Worm (Caenorhabditis elegans) whole organism, mixed stage, embryonic: Measurements from ENCODE around the gene T16G12.7.

ENCODE experiments used
- blmp-1 ChIP-seq: fragments of 150-350 bp; optimal IDR thresholded peaks from 2 replicates; lab custom pipeline; 2014; ENCODE audit warnings: missing biosample characterization, missing genetic modification characterization
- drap-1 ChIP-seq: fragments of 200-800 bp; sonication (Bioruptor generic); optimal IDR thresholded peaks from 3 replicates; lab custom pipeline; 2018; ENCODE audit warnings: mild to moderate bottlenecking, missing genetic modification characterization, missing compliant biosample characterization
- elt-1 ChIP-seq: sonication (generic microtip); optimal IDR thresholded peaks from 2 replicates; lab custom pipeline; 2017; ENCODE audit warnings: missing genetic modification characterization, mild to moderate bottlenecking, missing compliant biosample characterization, antibody characterized with exemption, moderate library complexity, borderline replicate concordance; ENCODE audit not compliant: insufficient read depth
- lin-13 ChIP-seq: fragments of 150-350 bp; optimal IDR thresholded peaks from 2 replicates; lab custom pipeline; 2014; ENCODE audit warnings: missing biosample characterization, missing genetic modification characterization
- mep-1 ChIP-seq: fragments of 150-350 bp; optimal IDR thresholded peaks from 2 replicates; lab custom pipeline; 2017; ENCODE audit warnings: missing biosample characterization, missing genetic modification reagents, missing genetic modification characterization, inconsistent platforms
- mls-2 ChIP-seq: sonication (generic microtip); optimal IDR thresholded peaks from 2 replicates; lab custom pipeline; 2016; ENCODE audit warnings: mild to moderate bottlenecking, missing genetic modification characterization, moderate library complexity, missing compliant biosample characterization
- nhr-2 ChIP-seq: fragments of 150-350 bp; optimal IDR thresholded peaks from 2 replicates; lab custom pipeline; 2014; ENCODE audit warnings: missing biosample characterization, missing genetic modification characterization
- nhr-28 ChIP-seq: fragments of 150-350 bp; optimal IDR thresholded peaks from 2 replicates; lab custom pipeline; 2014; ENCODE audit warnings: missing biosample characterization, missing genetic modification characterization
- pha-4 ChIP-seq: fragments of 150-350 bp; optimal IDR thresholded peaks from 2 replicates; lab custom pipeline; 2018; ENCODE audit warnings: missing biosample characterization, missing genetic modification reagents, missing genetic modification characterization
- snpc-4 ChIP-seq: fragments of 150-350 bp; optimal IDR thresholded peaks from 2 replicates; lab custom pipeline; 2014; ENCODE audit warnings: missing biosample characterization, missing genetic modification characterization
- unc-39 ChIP-seq: fragments of 150-350 bp; optimal IDR thresholded peaks from 2 replicates; lab custom pipeline; 2014; ENCODE audit warnings: missing biosample characterization, missing genetic modification characterization

DNA sequence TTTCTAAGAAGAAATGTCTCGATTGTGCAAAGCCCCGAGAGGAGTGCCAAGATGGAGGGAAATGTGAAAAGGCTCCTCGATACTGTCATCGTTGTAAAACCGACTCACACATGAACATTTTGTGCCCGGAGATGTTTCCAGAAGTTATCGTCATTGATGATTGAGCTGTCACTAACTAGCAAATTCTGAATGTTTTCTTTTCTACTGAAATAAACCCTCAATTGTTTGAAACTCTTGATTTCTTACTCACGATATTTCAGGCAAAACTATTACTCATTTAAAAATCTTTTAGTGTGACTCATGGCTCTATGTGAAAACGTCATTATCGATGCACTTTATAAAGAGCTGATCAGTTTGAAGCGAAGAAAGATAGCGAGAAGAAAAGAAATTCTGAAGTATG is 45.2 kb upstream of the T16G12.7 start, which contains the start of gene T16H12.13:
- no peak for TF ChIP-seq mep-1 (tag; lab: Kevin White, UChicago)
- no peak for TF ChIP-seq pha-4
- TF ChIP-seq mls-2 (tag; lab: Kevin White, UChicago) = no peak
- no peak for TF ChIP-seq snpc-4 (tag; lab: Kevin White, UChicago)
- TF ChIP-seq nhr-28 = no peak
- no peak for TF ChIP-seq unc-39 (tag; lab: Kevin White, UChicago)
- TF ChIP-seq lin-13 (tag; lab: Kevin White, UChicago) = no peak
- no peak for TF ChIP-seq nhr-2 (tag; lab: Kevin White, UChicago)
- no peak for TF ChIP-seq drap-1 (GFP tag; lab: Kevin White, UChicago)
- no peak for TF ChIP-seq elt-1 (tag; lab: Kevin White, UChicago)
- no peak for TF ChIP-seq blmp-1 (tag; lab: Kevin White, UChicago)
